Worm (Caenorhabditis elegans) whole organism, young adult: Measurements from ENCODE around the gene C55B6.1.
A peak's percentile ranks its signal among the peaks of the same experiment; 100 is the strongest.

ENCODE experiments used
- C06A6.2 ChIP-seq: fragments of 200-800 bp; sonication (Bioruptor generic); conservative IDR thresholded peaks from 2 replicates; pipeline ENCODE4 v1.3.6; 2022; ENCODE audit warnings: missing genetic modification characterization, missing compliant biosample characterization
- C17E4.6 ChIP-seq: fragments of 200-800 bp; sonication (Bioruptor generic); IDR thresholded peaks from 2 replicates; pipeline ENCODE4 v1.3.6; 2022; ENCODE audit warnings: missing genetic modification reagents, missing genetic modification characterization, missing compliant biosample characterization
- D2030.7 ChIP-seq: fragments of 200-800 bp; sonication (Bioruptor generic); IDR thresholded peaks from 2 replicates; pipeline ENCODE4 v1.3.6; 2022; ENCODE audit warnings: missing genetic modification reagents, missing genetic modification characterization, missing compliant biosample characterization
- F10E7.11 ChIP-seq: sonication (generic microtip); optimal IDR thresholded peaks from 2 replicates; lab custom pipeline; 2017; ENCODE audit warnings: mild to moderate bottlenecking, missing genetic modification characterization, moderate library complexity, missing compliant biosample characterization
- F23B12.7 ChIP-seq: sonication (generic microtip); optimal IDR thresholded peaks from 2 replicates; lab custom pipeline; 2017; ENCODE audit warnings: missing genetic modification characterization, mild to moderate bottlenecking, missing compliant biosample characterization, antibody characterized with exemption, moderate library complexity; ENCODE audit not compliant: insufficient read depth
- F55B11.4 ChIP-seq: sonication (generic microtip); optimal IDR thresholded peaks from 2 replicates; lab custom pipeline; 2016; ENCODE audit warnings: missing compliant biosample characterization, missing genetic modification characterization, borderline replicate concordance; ENCODE audit not compliant: insufficient read depth
- K12H6.12 ChIP-seq: fragments of 200-800 bp; sonication (Bioruptor generic); optimal IDR thresholded peaks from 2 replicates; lab custom pipeline; 2018; ENCODE audit warnings: mild to moderate bottlenecking, missing genetic modification characterization, missing compliant biosample characterization
- T26A5.8 ChIP-seq: sonication (generic microtip); optimal IDR thresholded peaks from 2 replicates; lab custom pipeline; 2016; ENCODE audit warnings: missing genetic modification characterization, missing compliant biosample characterization
- Y53G8AR.9 ChIP-seq: fragments of 200-800 bp; sonication (Bioruptor generic); conservative IDR thresholded peaks from 2 replicates; pipeline ENCODE4 v1.3.6; 2022; ENCODE audit warnings: missing genetic modification reagents, missing genetic modification characterization, missing compliant biosample characterization
- aptf-3 ChIP-seq: fragments of 200-800 bp; sonication (Bioruptor generic); IDR thresholded peaks from 2 replicates; pipeline ENCODE4 v1.3.6; 2022; ENCODE audit warnings: missing genetic modification characterization, missing compliant biosample characterization
- attf-3 ChIP-seq: fragments of 200-800 bp; sonication (Bioruptor generic); conservative IDR thresholded peaks from 2 replicates; pipeline ENCODE4 v1.3.6; 2022; ENCODE audit warnings: missing genetic modification reagents, missing genetic modification characterization, missing compliant biosample characterization
- attf-5 ChIP-seq: fragments of 200-800 bp; sonication (Bioruptor generic); optimal IDR thresholded peaks from 2 replicates; lab custom pipeline; 2018; ENCODE audit warnings: mild to moderate bottlenecking, missing genetic modification characterization, missing compliant biosample characterization
- cebp-1 ChIP-seq, 2 experiments: fragments of 200-800 bp in 1 of 2; sonication (Bioruptor generic) in 1 of 2; sonication (generic microtip) in 1 of 2; IDR thresholded peaks in 1 of 2; optimal IDR thresholded peaks in 1 of 2; 2 replicates each; pipeline versions ENCODE4 v1.3.6 to Lab custom; 2017 to 2022; ENCODE audit warnings: missing compliant biosample characterization in 2 of 2, missing genetic modification characterization in 2 of 2, mild to moderate bottlenecking in 1 of 2, missing genetic modification reagents in 1 of 2, moderate library complexity in 1 of 2
- ceh-40 ChIP-seq: fragments of 200-800 bp; sonication (Bioruptor generic); IDR thresholded peaks from 2 replicates; pipeline ENCODE4 v1.3.6; 2022; ENCODE audit warnings: missing genetic modification characterization, missing compliant biosample characterization
- ceh-79 ChIP-seq: sonication (generic microtip); optimal IDR thresholded peaks from 2 replicates; lab custom pipeline; 2017; ENCODE audit warnings: mild to moderate bottlenecking, missing genetic modification characterization, missing compliant biosample characterization
- efl-1 ChIP-seq: fragments of 150-350 bp; optimal IDR thresholded peaks from 2 replicates; lab custom pipeline; 2014; ENCODE audit warnings: missing biosample characterization, missing genetic modification reagents, missing genetic modification characterization
- egl-18 ChIP-seq: fragments of 200-800 bp; sonication (Bioruptor generic); IDR thresholded peaks from 2 replicates; pipeline ENCODE4 v1.3.6; 2022; ENCODE audit warnings: missing genetic modification reagents, missing genetic modification characterization, missing compliant biosample characterization
- egrh-3 ChIP-seq: fragments of 200-800 bp; sonication (Bioruptor generic); IDR thresholded peaks from 2 replicates; pipeline ENCODE4 v1.3.6; 2022; ENCODE audit warnings: missing genetic modification reagents, missing genetic modification characterization, missing compliant biosample characterization
- ekl-4 ChIP-seq: fragments of 200-800 bp; sonication (Bioruptor generic); IDR thresholded peaks from 2 replicates; pipeline ENCODE4 v1.3.6; 2022; ENCODE audit warnings: missing genetic modification reagents, missing genetic modification characterization, missing compliant biosample characterization
- fkh-3 ChIP-seq: sonication (generic microtip); optimal IDR thresholded peaks from 2 replicates; lab custom pipeline; 2016; ENCODE audit warnings: mild to moderate bottlenecking, missing genetic modification characterization, missing compliant biosample characterization
- him-1 ChIP-seq: sonication (generic microtip); optimal IDR thresholded peaks from 2 replicates; lab custom pipeline; 2016; ENCODE audit warnings: missing genotype, missing genetic modification reagents, missing genetic modification characterization, missing compliant biosample characterization
- hmg-1.2 ChIP-seq: fragments of 200-800 bp; sonication (Bioruptor generic); IDR thresholded peaks from 2 replicates; pipeline ENCODE4 v1.3.6; 2022; ENCODE audit warnings: missing genetic modification reagents, missing genetic modification characterization, missing compliant biosample characterization
- hmg-20 ChIP-seq: fragments of 200-800 bp; sonication (Bioruptor generic); IDR thresholded peaks from 2 replicates; pipeline ENCODE4 v1.3.6; 2022; ENCODE audit warnings: missing genetic modification reagents, missing genetic modification characterization, missing compliant biosample characterization
- hrde-1 ChIP-seq: sonication (generic microtip); optimal IDR thresholded peaks from 2 replicates; lab custom pipeline; 2016; ENCODE audit warnings: missing genetic modification characterization, mild to moderate bottlenecking, missing compliant biosample characterization, moderate library complexity, missing genotype, missing genetic modification reagents, borderline replicate concordance
- let-607 ChIP-seq, 2 experiments: fragments of 200-800 bp in 1 of 2; sonication (Bioruptor generic) in 1 of 2; sonication (generic microtip) in 1 of 2; optimal IDR thresholded peaks; 2 replicates each; lab custom pipeline; 2016 to 2018; ENCODE audit warnings: mild to moderate bottlenecking in 2 of 2, missing compliant biosample characterization in 2 of 2, missing genetic modification characterization in 2 of 2, moderate library complexity in 2 of 2, missing genotype in 1 of 2
- lin-26 ChIP-seq: fragments of 200-800 bp; sonication (Bioruptor generic); IDR thresholded peaks from 2 replicates; pipeline ENCODE4 v1.3.6; 2022; ENCODE audit warnings: missing genetic modification reagents, missing genetic modification characterization, missing compliant biosample characterization
- lin-35 ChIP-seq, 3 experiments: fragments of 150-350 bp in 2 of 3; sonication (generic microtip) in 1 of 3; optimal IDR thresholded peaks; 2 replicates each; lab custom pipeline; 2014 to 2018; ENCODE audit warnings: missing biosample characterization in 3 of 3, missing genetic modification characterization in 3 of 3, missing genetic modification reagents in 3 of 3
- lin-40 ChIP-seq: sonication (generic microtip); optimal IDR thresholded peaks from 2 replicates; lab custom pipeline; 2016; ENCODE audit warnings: missing genetic modification characterization, mild to moderate bottlenecking, missing compliant biosample characterization, missing genotype, missing genetic modification reagents
- lin-54 ChIP-seq: fragments of 200-800 bp; sonication (Bioruptor generic); optimal IDR thresholded peaks from 2 replicates; lab custom pipeline; 2018; ENCODE audit warnings: mild to moderate bottlenecking, missing genetic modification characterization, missing compliant biosample characterization
- lsl-1 ChIP-seq: fragments of 200-800 bp; sonication (Bioruptor generic); optimal IDR thresholded peaks from 2 replicates; lab custom pipeline; 2018; ENCODE audit warnings: mild to moderate bottlenecking, missing genetic modification characterization, moderate library complexity, missing compliant biosample characterization
- madf-10 ChIP-seq: sonication (generic microtip); optimal IDR thresholded peaks from 2 replicates; lab custom pipeline; 2016; ENCODE audit warnings: mild to moderate bottlenecking, missing genetic modification characterization, missing compliant biosample characterization
- madf-3 ChIP-seq: fragments of 200-800 bp; sonication (Bioruptor generic); IDR thresholded peaks from 2 replicates; pipeline ENCODE4 v1.3.6; 2022; ENCODE audit warnings: missing genetic modification reagents, missing genetic modification characterization, missing compliant biosample characterization
- nfya-2 ChIP-seq: fragments of 200-800 bp; sonication (Bioruptor generic); IDR thresholded peaks from 2 replicates; pipeline ENCODE4 v1.3.6; 2022; ENCODE audit warnings: missing genetic modification reagents, missing genetic modification characterization, missing compliant biosample characterization
- nfyb-1 ChIP-seq: fragments of 200-800 bp; sonication (Bioruptor generic); IDR thresholded peaks from 2 replicates; pipeline ENCODE4 v1.3.6; 2022; ENCODE audit warnings: missing genetic modification reagents, missing genetic modification characterization, missing compliant biosample characterization
- nhr-179 ChIP-seq: sonication (generic microtip); optimal IDR thresholded peaks from 2 replicates; lab custom pipeline; 2016; ENCODE audit warnings: mild to moderate bottlenecking, missing genetic modification characterization, missing compliant biosample characterization
- nhr-90 ChIP-seq: sonication (generic microtip); optimal IDR thresholded peaks from 2 replicates; lab custom pipeline; 2016; ENCODE audit warnings: missing genotype, mild to moderate bottlenecking, missing genetic modification characterization, missing compliant biosample characterization
- pbrm-1 ChIP-seq: fragments of 200-800 bp; sonication (Bioruptor generic); IDR thresholded peaks from 2 replicates; pipeline ENCODE4 v1.3.6; 2022; ENCODE audit warnings: missing genetic modification reagents, missing genetic modification characterization, missing compliant biosample characterization
- repo-1 ChIP-seq: sonication (generic microtip); optimal IDR thresholded peaks from 2 replicates; lab custom pipeline; 2017; ENCODE audit warnings: mild to moderate bottlenecking, missing genetic modification characterization, missing compliant biosample characterization
- tbx-9 ChIP-seq: sonication (generic microtip); optimal IDR thresholded peaks from 2 replicates; lab custom pipeline; 2016; ENCODE audit warnings: borderline replicate concordance, missing genetic modification characterization, inconsistent platforms, missing compliant biosample characterization
- tlf-1 ChIP-seq: fragments of 200-800 bp; sonication (Bioruptor generic); optimal IDR thresholded peaks from 2 replicates; lab custom pipeline; 2018; ENCODE audit warnings: mild to moderate bottlenecking, missing genetic modification characterization, missing compliant biosample characterization
- zfh-2 ChIP-seq: fragments of 200-800 bp; sonication (Bioruptor generic); conservative IDR thresholded peaks from 2 replicates; pipeline ENCODE4 v1.3.6; 2022; ENCODE audit warnings: missing genetic modification reagents, missing genetic modification characterization, missing compliant biosample characterization
- ztf-6 ChIP-seq: fragments of 200-800 bp; sonication (Bioruptor generic); IDR thresholded peaks from 2 replicates; pipeline ENCODE4 v1.3.6; 2022; ENCODE audit warnings: missing genetic modification reagents, missing genetic modification characterization, missing compliant biosample characterization

C55B6.1 gene

DNA sequence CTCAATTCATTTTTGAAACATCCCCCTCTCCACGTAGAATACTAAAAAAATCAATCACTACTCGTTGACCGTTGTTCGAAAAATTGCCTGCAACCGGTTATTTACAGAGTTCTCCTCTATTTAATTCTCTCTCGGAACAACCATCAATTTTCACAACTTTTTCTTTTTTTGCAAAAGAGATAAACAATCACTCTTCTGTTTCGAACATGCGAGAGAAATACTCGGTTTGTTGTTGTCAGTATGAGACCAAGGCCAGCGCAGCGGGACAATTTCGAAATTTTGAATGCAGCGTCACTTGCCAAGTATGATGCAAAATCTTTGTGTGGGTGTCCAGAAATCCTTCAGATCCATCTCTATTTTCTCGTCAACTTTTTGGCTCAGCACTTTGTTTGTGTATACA is 30.2 kb downstream of the C55B6.1 start:
- TF ChIP-seq lsl-1 (GFP tag; lab: Kevin White, UChicago) (no peak), attf-5 (GFP tag; lab: Kevin White, UChicago) (no peak), tlf-1 (GFP tag; lab: Kevin White, UChicago) (peak; percentile 7), repo-1 (tag; lab: Kevin White, UChicago) (peak; percentile 22), lin-40 (peak; percentile 30), let-607 (tag; optimal IDR thresholded peaks at IDR 0.05; lab: Kevin White, UChicago) (no peak), fkh-3 (no peak), hmg-1.2 (GFP tag; lab: Robert Waterston, UW) (no peak), ekl-4 (no peak), ztf-6 (GFP tag; lab: Robert Waterston, UW) (no peak), nhr-179 (no peak), Y53G8AR.9 (GFP tag; lab: Robert Waterston, UW) (0 out of 2 replicates have a peak, but pooled peaks have one; percentile 15), cebp-1 (GFP tag; IDR thresholded peaks at IDR 0.05; lab: Robert Waterston, UW) (no peak), cebp-1 (tag; optimal IDR thresholded peaks at IDR 0.05; lab: Kevin White, UChicago) (peak; percentile 69), K12H6.12 (tag; lab: Kevin White, UChicago) (peak; percentile 5), pbrm-1 (GFP tag; lab: Robert Waterston, UW) (no peak), nhr-90 (tag; lab: Kevin White, UChicago) (peak; percentile 9), lin-35 (GFP tag; optimal IDR thresholded peaks at IDR 0.05; lab: Kevin White, UChicago) (peak in 1 of 3 experiments; percentile 29), attf-3 (GFP tag; lab: Robert Waterston, UW) (no peak)

DNA sequence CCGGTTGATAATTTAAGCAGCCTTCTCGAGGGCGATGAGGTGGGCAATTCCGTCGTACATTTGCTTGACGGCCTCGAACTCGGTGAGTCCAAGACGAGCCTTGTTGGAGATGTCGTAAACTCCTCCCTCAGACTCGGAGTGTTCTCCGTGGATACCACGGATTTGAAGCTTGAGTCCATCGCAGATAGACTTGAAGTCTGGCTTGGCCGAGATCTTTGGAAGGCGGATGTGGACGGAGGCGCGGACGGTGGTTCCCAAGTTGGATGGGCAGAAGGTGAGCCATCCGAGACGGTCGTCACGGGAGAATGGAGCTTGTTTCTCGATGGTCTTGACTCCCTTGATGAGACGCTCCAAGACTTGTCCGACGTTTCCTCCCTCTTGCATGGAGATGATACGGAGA is 30.7 kb downstream of the C55B6.1 start:
- TF ChIP-seq nfyb-1 (GFP tag; lab: Robert Waterston, UW) (0 out of 2 replicates have a peak, but pooled peaks have one; percentile 37), ceh-40 (GFP tag; lab: Robert Waterston, UW) (no peak), zfh-2 (GFP tag; lab: Robert Waterston, UW) (peak; percentile 67), madf-10 (tag; lab: Kevin White, UChicago) (no peak)

ce11 chrX:7232158-7232822 is 32.1 kb downstream of the C55B6.1 start:
- TF ChIP-seq cebp-1 (GFP tag; IDR thresholded peaks at IDR 0.05; lab: Robert Waterston, UW), result no peak
- TF ChIP-seq cebp-1 (tag; optimal IDR thresholded peaks at IDR 0.05; lab: Kevin White, UChicago), result peak; percentile 51
- TF ChIP-seq C17E4.6 (GFP tag; lab: Robert Waterston, UW), result no peak
- peak; percentile 27 for TF ChIP-seq lin-54 (GFP tag; lab: Kevin White, UChicago)
- no peak for TF ChIP-seq nfya-2
- no peak for TF ChIP-seq F55B11.4 (tag; lab: Kevin White, UChicago)
- no peak for TF ChIP-seq tbx-9 (tag; lab: Kevin White, UChicago)
- TF ChIP-seq ceh-79 (tag; lab: Kevin White, UChicago), result no peak
- no peak for TF ChIP-seq madf-3 (GFP tag; lab: Robert Waterston, UW)
- TF ChIP-seq attf-3 (GFP tag; lab: Robert Waterston, UW), result no peak
- no peak for TF ChIP-seq D2030.7
- no peak for TF ChIP-seq lin-26 (GFP tag; lab: Robert Waterston, UW)
- TF ChIP-seq T26A5.8 (tag; lab: Kevin White, UChicago), result no peak
- TF ChIP-seq madf-10 (tag; lab: Kevin White, UChicago), result no peak
- TF ChIP-seq lin-35 (GFP tag; optimal IDR thresholded peaks at IDR 0.05; lab: Kevin White, UChicago), result peak in 1 of 3 experiments; percentile 11
- TF ChIP-seq aptf-3, result no peak
- no peak for TF ChIP-seq egl-18
- TF ChIP-seq ceh-40 (GFP tag; lab: Robert Waterston, UW), result no peak
- no peak for TF ChIP-seq F10E7.11 (tag; lab: Kevin White, UChicago)
- TF ChIP-seq pbrm-1 (GFP tag; lab: Robert Waterston, UW), result 0 out of 2 replicates have a peak, but pooled peaks have one; percentile 27
- 0 out of 2 replicates have a peak, but pooled peaks have one; percentile 32 for TF ChIP-seq ekl-4
- TF ChIP-seq hmg-20, result no peak
- no peak for TF ChIP-seq F23B12.7 (tag; lab: Kevin White, UChicago)
- TF ChIP-seq hrde-1 (tag; lab: Kevin White, UChicago), result no peak
- TF ChIP-seq efl-1 (GFP tag; lab: Kevin White, UChicago), result peak; percentile 71
- peak; percentile 81 for TF ChIP-seq zfh-2 (GFP tag; lab: Robert Waterston, UW)
- TF ChIP-seq him-1 (tag; lab: Kevin White, UChicago), result no peak
- no peak for TF ChIP-seq egrh-3 (GFP tag; lab: Robert Waterston, UW)
- no peak for TF ChIP-seq C06A6.2 (GFP tag; lab: Robert Waterston, UW)
